Fruit fly (Drosophila melanogaster) whole organism, wandering third instar larva: ENCODE measurements around the gene CG31816.

ENCODE experiments used
- Sp1 ChIP-seq: fragments of 200-800 bp; sonication (Bioruptor generic); optimal IDR thresholded peaks from 3 replicates; lab custom pipeline; 2019; ENCODE audit warnings: missing biosample characterization, mild to moderate bottlenecking, missing genetic modification characterization, moderate library complexity
- pan ChIP-seq: fragments of >200 bp; optimal IDR thresholded peaks from 2 replicates; lab custom pipeline; 2017

dm6 chr2L:16562379-16562778 lies 20.0 kb downstream of the CG31816 start:
- no peak for TF ChIP-seq pan (lab: Kevin White, UChicago)
- TF ChIP-seq Sp1 (GFP tag; lab: Kevin White, UChicago) = no peak
